Fruit fly (Drosophila melanogaster): ENCODE measurements around the gene Eip78C.
A peak's percentile ranks its signal among the peaks of the same experiment; 100 is the strongest.

DNA sequence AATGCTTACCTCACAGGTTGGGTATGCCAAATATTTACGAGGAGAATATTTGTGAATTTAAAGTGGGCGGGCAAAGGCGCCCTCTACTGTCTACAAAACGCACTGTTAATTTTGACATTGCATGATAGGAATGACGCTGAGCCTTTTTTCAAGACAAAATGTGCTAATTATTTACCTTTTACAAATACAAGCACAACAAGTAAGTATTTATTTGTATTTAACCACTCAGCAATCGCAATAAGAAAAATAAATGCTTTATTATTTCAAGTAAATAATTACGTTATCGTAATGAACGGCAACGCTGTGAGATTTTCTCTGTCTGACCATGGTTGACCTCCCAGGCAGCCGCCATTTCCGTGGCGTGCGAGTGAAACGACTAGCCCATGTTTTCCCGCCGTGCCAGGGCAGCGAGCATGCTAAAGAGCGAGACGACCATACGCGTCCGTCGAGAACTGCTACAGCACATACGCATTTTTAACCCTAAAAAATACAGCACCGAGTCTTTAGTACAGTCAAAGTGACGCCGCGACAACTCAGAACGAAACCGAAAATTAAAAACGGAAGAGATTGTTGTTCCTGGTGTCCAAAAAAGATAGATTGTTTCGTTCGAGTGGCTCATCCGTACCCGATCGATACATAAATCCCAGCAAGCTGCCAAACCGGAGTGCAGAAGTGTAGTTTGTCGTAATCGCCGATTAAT is 59.4 kb downstream of the Eip78C start, which contains the start of the genes CG12974 and pzg:
- TF ChIP-seq CG18599 (GFP tag; optimal IDR thresholded peaks at IDR 0.05) (peak; percentile 69), trem (tag; optimal IDR thresholded peaks at IDR 0.05) (peak; percentile 71), CG4617 (GFP tag; optimal IDR thresholded peaks at IDR 0.05; ENCODE audit: borderline replicate concordance) (peak; percentile 62), prd (optimal IDR thresholded peaks at IDR 0.05) (no peak), prd (GFP tag; IDR thresholded peaks at IDR 0.05) (peak; percentile 91), tup (GFP tag; optimal IDR thresholded peaks at IDR 0.05) (peak; percentile 47)

Data from whole organism, embryonic.